Fruit fly (Drosophila melanogaster): ENCODE measurements around the gene CG6171.
A peak's percentile ranks its signal among the peaks of the same experiment; 100 is the strongest.

The CG6171 gene

dm6 chr3R:15356645-15357431 is 6.8 kb downstream of the CG6171 start, which contains the start of the genes Atg4b and Hibch (continued):
- TF ChIP-seq fkh (GFP tag; optimal IDR thresholded peaks at IDR 0.05), result peak; percentile 97
- peak; percentile 90 for TF ChIP-seq CG10631 (GFP tag; optimal IDR thresholded peaks at IDR 0.05)
- peak; percentile 66 for TF ChIP-seq CG15336 (GFP tag; IDR thresholded peaks at IDR 0.05)
- peak; percentile 67; the same call in 1 of the 2 replicates for TF ChIP-seq CG11294 (GFP tag; IDR thresholded peaks at IDR 0.05)
- peak; percentile 61 for TF ChIP-seq CG31627 (GFP tag; optimal IDR thresholded peaks at IDR 0.05)
- TF ChIP-seq fd59A (GFP tag; optimal IDR thresholded peaks at IDR 0.05), result peak; percentile 60
- peak; percentile 72 for TF ChIP-seq CG34406 (GFP tag; optimal IDR thresholded peaks at IDR 0.05)
- peak; percentile 75 for TF ChIP-seq CG11762 (GFP tag; optimal IDR thresholded peaks at IDR 0.05; ENCODE audit: insufficient read depth)
- TF ChIP-seq CG11902 (GFP tag; optimal IDR thresholded peaks at IDR 0.05), result peak; percentile 85
- no peak for TF ChIP-seq CG6808 (GFP tag; optimal IDR thresholded peaks at IDR 0.05)
- TF ChIP-seq Hr4 (GFP tag; optimal IDR thresholded peaks at IDR 0.05), result no peak
- no peak for TF ChIP-seq Lpt (GFP tag; optimal IDR thresholded peaks at IDR 0.05)
- TF ChIP-seq Sox14 (GFP tag; optimal IDR thresholded peaks at IDR 0.05), result no peak
- peak; percentile 77 for TF ChIP-seq CG6792 (GFP tag; optimal IDR thresholded peaks at IDR 0.05)
- TF ChIP-seq Gug (GFP tag; IDR thresholded peaks at IDR 0.05), result peak; percentile 83
- TF ChIP-seq CG1621 (tag; optimal IDR thresholded peaks at IDR 0.05), result peak; percentile 54
- TF ChIP-seq CG6163 (GFP tag; IDR thresholded peaks at IDR 0.05), result peak; percentile 68; the same call in 2 of the 3 replicates
- TF ChIP-seq CG3919 (GFP tag; optimal IDR thresholded peaks at IDR 0.05), result no peak
- no peak for TF ChIP-seq Hr39 (GFP tag; optimal IDR thresholded peaks at IDR 0.05)
- no peak for TF ChIP-seq CG6276 (GFP tag; optimal IDR thresholded peaks at IDR 0.05)
- TF ChIP-seq dsx (GFP tag; optimal IDR thresholded peaks at IDR 0.05; ENCODE audit: poor library complexity, severe bottlenecking), result peak; percentile 9
- TF ChIP-seq svp (GFP tag), result no peak
- TF ChIP-seq CG4318 (GFP tag; optimal IDR thresholded peaks at IDR 0.05), result no peak
- peak; percentile 93 for TF ChIP-seq vri (GFP tag; optimal IDR thresholded peaks at IDR 0.05)
- no peak for TF ChIP-seq net (GFP tag; optimal IDR thresholded peaks at IDR 0.05)
- no peak for TF ChIP-seq spab (GFP tag; optimal IDR thresholded peaks at IDR 0.05)
- TF ChIP-seq pdm3 (GFP tag; optimal IDR thresholded peaks at IDR 0.05), result no peak
- TF ChIP-seq achi (GFP tag; optimal IDR thresholded peaks at IDR 0.05), result no peak
- no peak for TF ChIP-seq Sox102F (GFP tag; optimal IDR thresholded peaks at IDR 0.05)
- TF ChIP-seq Blimp-1 (GFP tag; optimal IDR thresholded peaks at IDR 0.05), result peak; percentile 73
- TF ChIP-seq CG8319 (GFP tag; optimal IDR thresholded peaks at IDR 0.05), result peak; percentile 70
- peak; percentile 67 for TF ChIP-seq CG7368 (GFP tag; optimal IDR thresholded peaks at IDR 0.05)
- peak; percentile 79 for TF ChIP-seq eg (GFP tag; IDR thresholded peaks at IDR 0.05)
- TF ChIP-seq Eip75B (GFP tag; optimal IDR thresholded peaks at IDR 0.05), result no peak
- TF ChIP-seq CG3032 (tag; optimal IDR thresholded peaks at IDR 0.05), result peak; percentile 91
- TF ChIP-seq esn (GFP tag; optimal IDR thresholded peaks at IDR 0.05), result peak; percentile 79

- TF ChIP-seq acj6 (GFP tag; optimal IDR thresholded peaks at IDR 0.05), result no peak
- no peak for TF ChIP-seq fd59A (GFP tag; optimal IDR thresholded peaks at IDR 0.05)
- no peak for TF ChIP-seq CG4318 (GFP tag; optimal IDR thresholded peaks at IDR 0.05)
- TF ChIP-seq CG6792 (GFP tag; optimal IDR thresholded peaks at IDR 0.05), result no peak
- no peak for TF ChIP-seq CG6163 (GFP tag; IDR thresholded peaks at IDR 0.05)
- no peak for TF ChIP-seq svp (GFP tag)
- no peak for TF ChIP-seq achi (GFP tag; optimal IDR thresholded peaks at IDR 0.05)
- TF ChIP-seq CG16779 (tag; optimal IDR thresholded peaks at IDR 0.05), result no peak
- TF ChIP-seq CG31627 (GFP tag; optimal IDR thresholded peaks at IDR 0.05), result no peak
- no peak for TF ChIP-seq Eip75B (GFP tag; optimal IDR thresholded peaks at IDR 0.05)
- no peak for TF ChIP-seq CG8632 (GFP tag; optimal IDR thresholded peaks at IDR 0.05)
- no peak for TF ChIP-seq Blimp-1 (GFP tag; optimal IDR thresholded peaks at IDR 0.05)
- TF ChIP-seq Met (GFP tag; optimal IDR thresholded peaks at IDR 0.05), result no peak
- TF ChIP-seq Lpt (GFP tag; optimal IDR thresholded peaks at IDR 0.05), result no peak
Measured at dm6 chr3R:15356152-15356551, 7.5 kb downstream of the CG6171 start.
